Worm (Caenorhabditis elegans): Measurements from ENCODE around the gene mrps-5.

mrps-5 gene

ce11 chrV:12530129-12530528 is 33.2 kb upstream of the mrps-5 start (continued):
- TF ChIP-seq nhr-237 (tag; optimal IDR thresholded peaks at IDR 0.05) (no peak), egl-13 (tag; optimal IDR thresholded peaks at IDR 0.05) (peak; percentile 62), sox-4 (tag; optimal IDR thresholded peaks at IDR 0.05) (no peak), mef-2 (tag; optimal IDR thresholded peaks at IDR 0.05) (no peak), hlh-17 (GFP tag; optimal IDR thresholded peaks at IDR 0.05; ENCODE audit: borderline replicate concordance) (no peak), ztf-4 (tag; optimal IDR thresholded peaks at IDR 0.05) (no peak), nhr-90 (tag; optimal IDR thresholded peaks at IDR 0.05; ENCODE audit: poor library complexity) (no peak), nhr-11 (tag; optimal IDR thresholded peaks at IDR 0.05) (no peak), unc-130 (tag; optimal IDR thresholded peaks at IDR 0.05) (no peak), ces-1 (GFP tag; optimal IDR thresholded peaks at IDR 0.05) (no peak), fos-1 (tag; optimal IDR thresholded peaks at IDR 0.05) (no peak), unc-86 (tag; optimal IDR thresholded peaks at IDR 0.05) (peak; percentile 70), C34B4.2 (tag; optimal IDR thresholded peaks at IDR 0.05) (no peak), egl-27 (tag; optimal IDR thresholded peaks at IDR 0.05) (no peak), fkh-10 (GFP tag; optimal IDR thresholded peaks at IDR 0.05) (peak; percentile 94), elt-3 (tag; optimal IDR thresholded peaks at IDR 0.05) (no peak), grh-1 (GFP tag; IDR thresholded peaks at IDR 0.05) (no peak), ceh-82 (tag; optimal IDR thresholded peaks at IDR 0.05) (peak in 1 of 3 experiments; percentile 25), nhr-85 (tag) (no peak), pax-3 (tag; optimal IDR thresholded peaks at IDR 0.05) (no peak), mab-9 (GFP tag; IDR thresholded peaks at IDR 0.05) (no peak), tbx-2 (tag; optimal IDR thresholded peaks at IDR 0.05) (peak; percentile 20), lin-14 (GFP tag; optimal IDR thresholded peaks at IDR 0.05) (peak; percentile 88), unc-30 (tag; optimal IDR thresholded peaks at IDR 0.05) (no peak), ets-5 (GFP tag; IDR thresholded peaks at IDR 0.05) (no peak), ceh-63 (GFP tag; optimal IDR thresholded peaks at IDR 0.05) (no peak), nhr-20 (tag; optimal IDR thresholded peaks at IDR 0.05) (no peak)

- peak; percentile 69 for TF ChIP-seq nhr-71 (tag; optimal IDR thresholded peaks at IDR 0.05)
- no peak for TF ChIP-seq rnt-1 (tag; optimal IDR thresholded peaks at IDR 0.05)
- peak; percentile 48 for TF ChIP-seq nhr-11 (tag; optimal IDR thresholded peaks at IDR 0.05)
- TF ChIP-seq nhr-47 (tag; optimal IDR thresholded peaks at IDR 0.05), result peak; percentile 65
- TF ChIP-seq C16A3.4 (tag; optimal IDR thresholded peaks at IDR 0.05), result no peak
- TF ChIP-seq grh-1 (GFP tag; IDR thresholded peaks at IDR 0.05), result no peak
- TF ChIP-seq lin-14 (GFP tag; optimal IDR thresholded peaks at IDR 0.05), result peak; percentile 46
- peak; percentile 77 for TF ChIP-seq fkh-8 (tag; optimal IDR thresholded peaks at IDR 0.05)
- TF ChIP-seq nhr-20 (tag; optimal IDR thresholded peaks at IDR 0.05), result peak; percentile 31
- TF ChIP-seq dsc-1 (tag; optimal IDR thresholded peaks at IDR 0.05), result peak; percentile 36
- no peak for TF ChIP-seq pag-3 (tag; optimal IDR thresholded peaks at IDR 0.05; ENCODE audit: borderline replicate concordance, insufficient read depth)
- TF ChIP-seq efl-3 (GFP tag; optimal IDR thresholded peaks at IDR 0.05), result no peak
- TF ChIP-seq pax-3 (tag; optimal IDR thresholded peaks at IDR 0.05), result peak; percentile 14
Observed at ce11 chrV:12531084-12531483, 32.2 kb upstream of the mrps-5 start.

ce11 chrV:12532369-12532768 is 30.9 kb upstream of the mrps-5 start:
- TF ChIP-seq fkh-8 (tag; optimal IDR thresholded peaks at IDR 0.05), result no peak
- no peak for TF ChIP-seq ceh-63 (GFP tag; optimal IDR thresholded peaks at IDR 0.05)
- no peak for TF ChIP-seq grh-1 (GFP tag; IDR thresholded peaks at IDR 0.05)
- TF ChIP-seq elt-2 (tag; optimal IDR thresholded peaks at IDR 0.05), result peak; percentile 57
- no peak for TF ChIP-seq isw-1 (GFP tag; IDR thresholded peaks at IDR 0.05)
- TF ChIP-seq ztf-4 (tag; optimal IDR thresholded peaks at IDR 0.05), result no peak
- TF ChIP-seq lin-35 (GFP tag; optimal IDR thresholded peaks at IDR 0.05), result no peak

Data from whole organism, L1 larva.